Worm (Caenorhabditis elegans) whole organism, L1 larva: ENCODE results near the gene F57G4.11.

Experiments
- aly-2 ChIP-seq: fragments of 150-350 bp; optimal IDR thresholded peaks from 2 replicates; lab custom pipeline; 2014; ENCODE audit warnings: missing biosample characterization, missing genetic modification characterization
- ceh-82 ChIP-seq, 3 experiments: fragments of 150-350 bp in 1 of 3; sonication (generic microtip) in 2 of 3; optimal IDR thresholded peaks; 2 replicates each; lab custom pipeline; 2014 to 2017; ENCODE audit warnings: missing biosample characterization in 3 of 3, missing genetic modification characterization in 3 of 3
- efl-1 ChIP-seq, 4 experiments: fragments of 150-350 bp; optimal IDR thresholded peaks in 3 of 4; peaks in 1 of 4; 1 replicate in 1 of 4; 2 replicates in 3 of 4; lab custom pipeline; 2014; ENCODE audit warnings: missing biosample characterization in 2 of 4, missing genetic modification characterization in 2 of 4, missing genetic modification reagents in 2 of 4
- elt-3 ChIP-seq, 6 experiments: fragments of 150-350 bp in 1 of 6; sonication (generic microtip); optimal IDR thresholded peaks; 2 replicates each; lab custom pipeline; 2017 to 2018; ENCODE audit warnings: missing biosample characterization in 6 of 6, missing genetic modification characterization in 6 of 6, inconsistent platforms in 1 of 6
- fkh-10 ChIP-seq: sonication (generic microtip); optimal IDR thresholded peaks from 2 replicates; lab custom pipeline; 2017; ENCODE audit warnings: missing biosample characterization, missing genetic modification reagents, missing genetic modification characterization
- lin-15B ChIP-seq: fragments of 150-350 bp; sonication (generic microtip); optimal IDR thresholded peaks from 3 replicates; lab custom pipeline; 2014; ENCODE audit warnings: missing biosample characterization, missing genetic modification characterization
- mab-9 ChIP-seq: fragments of 200-800 bp; sonication (Bioruptor generic); IDR thresholded peaks from 2 replicates; pipeline ENCODE4 v1.3.6; 2022; ENCODE audit warnings: missing genetic modification reagents, missing genetic modification characterization, missing compliant biosample characterization
- mef-2 ChIP-seq: fragments of 150-350 bp; optimal IDR thresholded peaks from 2 replicates; lab custom pipeline; 2014; ENCODE audit warnings: missing biosample characterization, missing genetic modification characterization
- tlp-1 ChIP-seq: fragments of 150-350 bp; optimal IDR thresholded peaks from 2 replicates; lab custom pipeline; 2014; ENCODE audit warnings: missing biosample characterization, missing genetic modification characterization
- unc-130 ChIP-seq: fragments of 150-350 bp; optimal IDR thresholded peaks from 2 replicates; lab custom pipeline; 2017; ENCODE audit warnings: missing biosample characterization, missing genetic modification characterization, inconsistent platforms
- unc-62 ChIP-seq: fragments of 150-350 bp; optimal IDR thresholded peaks from 2 replicates; lab custom pipeline; 2014; ENCODE audit warnings: missing biosample characterization, missing genetic modification reagents, missing genetic modification characterization
- zag-1 ChIP-seq: fragments of 150-350 bp; optimal IDR thresholded peaks from 2 replicates; lab custom pipeline; 2014; ENCODE audit warnings: missing biosample characterization, missing genetic modification characterization

ce11 chrV:17659228-17659627, 34.2 kb downstream of the F57G4.11 start, which contains the start of gene fbxa-108:
- TF ChIP-seq mef-2 (tag; lab: Kevin White, UChicago) (no peak), fkh-10 (GFP tag; lab: Kevin White, UChicago) (no peak), lin-15B (tag; lab: Kevin White, UChicago) (no peak), efl-1 (optimal IDR thresholded peaks at IDR 0.05; lab: Kevin White, UChicago) (no peak), efl-1 (GFP tag; optimal IDR thresholded peaks at IDR 0.05 in 1 of 2; lab: Kevin White, UChicago) (no peak), ceh-82 (tag; optimal IDR thresholded peaks at IDR 0.05; lab: Kevin White, UChicago) (no peak), tlp-1 (tag; lab: Kevin White, UChicago) (no peak), elt-3 (tag; optimal IDR thresholded peaks at IDR 0.05; lab: Kevin White, UChicago) (no peak), mab-9 (no peak), unc-62 (GFP tag; lab: Kevin White, UChicago) (no peak), zag-1 (no peak), aly-2 (tag; lab: Kevin White, UChicago) (no peak), unc-130 (tag; lab: Kevin White, UChicago) (no peak)
